Fruit fly (Drosophila melanogaster): ENCODE measurements around the gene mld.

mld gene

dm6 chr3R:24613819-24614706 is 28.6 kb downstream of the mld start (continued):
- TF ChIP-seq Hr83 (GFP tag; optimal IDR thresholded peaks at IDR 0.05; ENCODE audit: poor library complexity, severe bottlenecking) (no peak), usp (GFP tag; optimal IDR thresholded peaks at IDR 0.05) (no peak), Abd-B (GFP tag; optimal IDR thresholded peaks at IDR 0.05) (no peak), fru (GFP tag; optimal IDR thresholded peaks at IDR 0.05) (peak; percentile 41)

dm6 chr3R:24614707-24615022 is 29.2 kb downstream of the mld start:
- TF ChIP-seq psq (GFP tag; optimal IDR thresholded peaks at IDR 0.05) (no peak), dsf (GFP tag; optimal IDR thresholded peaks at IDR 0.05; ENCODE audit: borderline replicate concordance) (no peak), Hr83 (GFP tag; optimal IDR thresholded peaks at IDR 0.05; ENCODE audit: poor library complexity, severe bottlenecking) (no peak), N (GFP tag; optimal IDR thresholded peaks at IDR 0.05) (no peak), tai (GFP tag; optimal IDR thresholded peaks at IDR 0.05) (no peak), Vsx2 (GFP tag; optimal IDR thresholded peaks at IDR 0.05; ENCODE audit: partially characterized antibody) (no peak), lola (GFP tag; optimal IDR thresholded peaks at IDR 0.05) (no peak), dmrt93B (GFP tag; optimal IDR thresholded peaks at IDR 0.05) (no peak), OdsH (GFP tag; optimal IDR thresholded peaks at IDR 0.05) (no peak), Hnf4 (GFP tag; optimal IDR thresholded peaks at IDR 0.05) (no peak), br (GFP tag; optimal IDR thresholded peaks at IDR 0.05) (no peak), Dfd (GFP tag; optimal IDR thresholded peaks at IDR 0.05) (no peak), Hr78 (GFP tag; optimal IDR thresholded peaks at IDR 0.05) (no peak), ey (GFP tag; optimal IDR thresholded peaks at IDR 0.05) (no peak), brk (GFP tag; optimal IDR thresholded peaks at IDR 0.05) (no peak), Myc (optimal IDR thresholded peaks at IDR 0.05) (no peak), Sp1 (GFP tag; optimal IDR thresholded peaks at IDR 0.05) (no peak)

dm6 chr3R:24620569-24620968 is 35.1 kb downstream of the mld start:
- no peak for TF ChIP-seq brk (GFP tag; optimal IDR thresholded peaks at IDR 0.05)

- TF ChIP-seq foxo (GFP tag; optimal IDR thresholded peaks at IDR 0.05) (peak in 1 of 2 experiments; percentile 30), N (GFP tag; optimal IDR thresholded peaks at IDR 0.05) (no peak), woc (GFP tag; optimal IDR thresholded peaks at IDR 0.05) (no peak), lola (GFP tag; optimal IDR thresholded peaks at IDR 0.05) (no peak), h (GFP tag; optimal IDR thresholded peaks at IDR 0.05) (peak; percentile 72), Dfd (GFP tag; optimal IDR thresholded peaks at IDR 0.05) (no peak), ey (GFP tag; optimal IDR thresholded peaks at IDR 0.05) (no peak), Sp1 (GFP tag; optimal IDR thresholded peaks at IDR 0.05) (peak; percentile 42), Hnf4 (GFP tag; optimal IDR thresholded peaks at IDR 0.05) (no peak), psq (GFP tag; optimal IDR thresholded peaks at IDR 0.05) (no peak), Hr83 (GFP tag; optimal IDR thresholded peaks at IDR 0.05; ENCODE audit: poor library complexity, severe bottlenecking) (peak; percentile 24), Myc (optimal IDR thresholded peaks at IDR 0.05) (peak; percentile 32), Rel (GFP tag; optimal IDR thresholded peaks at IDR 0.05) (no peak), Rel (tag; optimal IDR thresholded peaks at IDR 0.05) (peak; percentile 77)
These were observed 40.1 kb downstream of the mld start, which contains the start of the genes Syx18 and atl for dm6 chr3R:24625517-24625925. Gene Syx18, minus strand, starts transcription at chr3R:24625562. Gene atl, plus strand, starts transcription at chr3R:24625671.

- TF ChIP-seq dsf (GFP tag; optimal IDR thresholded peaks at IDR 0.05; ENCODE audit: borderline replicate concordance), result no peak
- TF ChIP-seq CG9705 (GFP tag; optimal IDR thresholded peaks at IDR 0.05), result no peak
- TF ChIP-seq Vsx2 (GFP tag; optimal IDR thresholded peaks at IDR 0.05; ENCODE audit: partially characterized antibody), result no peak
- no peak for TF ChIP-seq woc (GFP tag; optimal IDR thresholded peaks at IDR 0.05)
- peak; percentile 11 for TF ChIP-seq h (GFP tag; optimal IDR thresholded peaks at IDR 0.05)
- no peak for TF ChIP-seq dmrt93B (GFP tag; optimal IDR thresholded peaks at IDR 0.05)
- TF ChIP-seq CG32264 (GFP tag; optimal IDR thresholded peaks at IDR 0.05), result no peak
- TF ChIP-seq HLH106 (tag; optimal IDR thresholded peaks at IDR 0.05), result peak; percentile 7
- peak; percentile 42 for TF ChIP-seq br (GFP tag; optimal IDR thresholded peaks at IDR 0.05)
- TF ChIP-seq psq (GFP tag; optimal IDR thresholded peaks at IDR 0.05), result no peak
- no peak for TF ChIP-seq Dif (GFP tag; optimal IDR thresholded peaks at IDR 0.05; ENCODE audit: partially characterized antibody)
- no peak for TF ChIP-seq usp (GFP tag; optimal IDR thresholded peaks at IDR 0.05)
- TF ChIP-seq fru (GFP tag; optimal IDR thresholded peaks at IDR 0.05), result peak; percentile 8
- TF ChIP-seq foxo (GFP tag; optimal IDR thresholded peaks at IDR 0.05), result peak in 1 of 2 experiments; percentile 17
- no peak for TF ChIP-seq Hnf4 (GFP tag; optimal IDR thresholded peaks at IDR 0.05)
- TF ChIP-seq Jra (GFP tag; optimal IDR thresholded peaks at IDR 0.05), result no peak
- TF ChIP-seq Mio (GFP tag; optimal IDR thresholded peaks at IDR 0.05), result no peak
- TF ChIP-seq rgr (GFP tag; optimal IDR thresholded peaks at IDR 0.05), result peak; percentile 18
- no peak for TF ChIP-seq CrebA (GFP tag; optimal IDR thresholded peaks at IDR 0.05; ENCODE audit: borderline replicate concordance)
- TF ChIP-seq pan (optimal IDR thresholded peaks at IDR 0.05), result no peak
- no peak for TF ChIP-seq sv (GFP tag; optimal IDR thresholded peaks at IDR 0.05)
- TF ChIP-seq Hr83 (GFP tag; optimal IDR thresholded peaks at IDR 0.05; ENCODE audit: poor library complexity, severe bottlenecking), result no peak
- no peak for TF ChIP-seq N (GFP tag; optimal IDR thresholded peaks at IDR 0.05)
- TF ChIP-seq sage (GFP tag; optimal IDR thresholded peaks at IDR 0.05), result no peak
- TF ChIP-seq jim (GFP tag; optimal IDR thresholded peaks at IDR 0.05), result no peak
- no peak for TF ChIP-seq Abd-B (GFP tag; optimal IDR thresholded peaks at IDR 0.05)
- no peak for TF ChIP-seq lola (GFP tag; optimal IDR thresholded peaks at IDR 0.05)
- TF ChIP-seq GATAd (GFP tag; optimal IDR thresholded peaks at IDR 0.05), result no peak
- no peak for TF ChIP-seq Myc (optimal IDR thresholded peaks at IDR 0.05)
- TF ChIP-seq Hr78 (GFP tag; optimal IDR thresholded peaks at IDR 0.05), result no peak
These were observed 40.6 kb downstream of the mld start for dm6 chr3R:24626003-24626486.
